Fruit fly (Drosophila melanogaster): ENCODE measurements around the gene Qtzl.

- peak; percentile 59 for TF ChIP-seq CG10669 (GFP tag; optimal IDR thresholded peaks at IDR 0.05)
- peak; percentile 53 for TF ChIP-seq CG16779 (tag; optimal IDR thresholded peaks at IDR 0.05)
- no peak for TF ChIP-seq CG10631 (GFP tag; optimal IDR thresholded peaks at IDR 0.05)
- peak; percentile 57 for TF ChIP-seq Hr4 (GFP tag; optimal IDR thresholded peaks at IDR 0.05)
- peak; percentile 86 for TF ChIP-seq Eip78C (GFP tag)
- no peak for TF ChIP-seq CG4318 (GFP tag; optimal IDR thresholded peaks at IDR 0.05)
- peak; percentile 73 for TF ChIP-seq CG6792 (GFP tag; optimal IDR thresholded peaks at IDR 0.05)
Observed at dm6 chr2L:12011682-12012655, 16.4 kb downstream of the Qtzl start.
